Fruit fly (Drosophila melanogaster) whole organism, embryonic: ENCODE data around the gene Scox.
A peak's percentile ranks its signal among the peaks of the same experiment; 100 is the strongest.

Source experiments
- ATbp ChIP-seq: fragments of 200-800 bp; sonication (Bioruptor generic); optimal IDR thresholded peaks from 2 replicates; lab custom pipeline; 2017; ENCODE audit warnings: missing biosample characterization, mild to moderate bottlenecking, missing genetic modification characterization, missing genetic modification reagents
- Ada2b ChIP-seq: fragments of 200-800 bp; sonication (Bioruptor generic); IDR thresholded peaks from 2 replicates; pipeline ENCODE4 v1.3.6; 2022; ENCODE audit warnings: missing biosample characterization, missing genetic modification characterization
- CG11398 ChIP-seq: fragments of 200-800 bp; sonication (Bioruptor generic); optimal IDR thresholded peaks from 2 replicates; lab custom pipeline; 2016; ENCODE audit warnings: missing biosample characterization, missing genetic modification characterization
- CG11504 ChIP-seq: fragments of 200-800 bp; sonication (Bioruptor generic); optimal IDR thresholded peaks from 3 replicates; lab custom pipeline; 2019; ENCODE audit warnings: missing biosample characterization, mild to moderate bottlenecking, missing genetic modification characterization, moderate library complexity
- CG12104 ChIP-seq: fragments of 200-800 bp; sonication (Bioruptor generic); optimal IDR thresholded peaks from 3 replicates; lab custom pipeline; 2016; ENCODE audit warnings: missing biosample characterization, missing genetic modification characterization
- CG15696 ChIP-seq: fragments of 200-800 bp; sonication (Bioruptor generic); optimal IDR thresholded peaks from 2 replicates; lab custom pipeline; 2019; ENCODE audit warnings: missing biosample characterization, mild to moderate bottlenecking, missing genetic modification characterization, moderate library complexity
- CG16813 ChIP-seq: fragments of 200-800 bp; sonication (Bioruptor generic); IDR thresholded peaks from 3 replicates; pipeline ENCODE4 v1.3.6; 2022; ENCODE audit warnings: missing biosample characterization, missing genetic modification characterization; ENCODE audit not compliant: partially characterized antibody
- CG17361 ChIP-seq: fragments of 200-800 bp; sonication (Bioruptor generic); IDR thresholded peaks from 3 replicates; pipeline ENCODE4 v1.3.6; 2022; ENCODE audit warnings: missing biosample characterization, missing genetic modification characterization
- CG18262 ChIP-seq: fragments of 200-800 bp; optimal IDR thresholded peaks from 3 replicates; lab custom pipeline; 2019; ENCODE audit warnings: missing biosample characterization, mild to moderate bottlenecking, missing genetic modification characterization, moderate library complexity
- CG32532 ChIP-seq: fragments of 200-800 bp; sonication (Bioruptor generic); IDR thresholded peaks from 2 replicates; pipeline ENCODE4 v1.3.6; 2022; ENCODE audit warnings: missing biosample characterization, missing genetic modification characterization
- CG3847 ChIP-seq: fragments of 200-800 bp; sonication (Bioruptor generic); IDR thresholded peaks from 2 replicates; pipeline ENCODE4 v1.3.6; 2022; ENCODE audit warnings: missing biosample characterization, missing genetic modification characterization
- CG3995 ChIP-seq: fragments of 200-800 bp; sonication (Bioruptor generic); optimal IDR thresholded peaks from 3 replicates; lab custom pipeline; 2016; ENCODE audit warnings: missing biosample characterization, missing genetic modification characterization
- CG4820 ChIP-seq: fragments of 200-800 bp; sonication (Bioruptor generic); optimal IDR thresholded peaks from 3 replicates; lab custom pipeline; 2016; ENCODE audit warnings: missing biosample characterization, missing genetic modification characterization
- CG6683 ChIP-seq: fragments of 200-800 bp; sonication (Bioruptor generic); optimal IDR thresholded peaks from 2 replicates; lab custom pipeline; 2017; ENCODE audit warnings: missing biosample characterization, mild to moderate bottlenecking, missing genetic modification characterization, missing genetic modification reagents
- CG7372 ChIP-seq: fragments of 200-800 bp; sonication (Bioruptor generic); IDR thresholded peaks from 2 replicates; pipeline ENCODE4 v1.3.6; 2022; ENCODE audit warnings: missing biosample characterization, missing genetic modification characterization
- CG8388 ChIP-seq: fragments of 200-800 bp; sonication (Bioruptor generic); optimal IDR thresholded peaks from 2 replicates; lab custom pipeline; 2019; ENCODE audit warnings: missing biosample characterization, mild to moderate bottlenecking, missing genetic modification characterization, moderate library complexity
- CG8944 ChIP-seq: fragments of 200-800 bp; sonication (Bioruptor generic); optimal IDR thresholded peaks from 3 replicates; lab custom pipeline; 2016; ENCODE audit warnings: missing biosample characterization, missing genetic modification characterization
- Drgx ChIP-seq: fragments of 200-800 bp; sonication (Bioruptor generic); IDR thresholded peaks from 2 replicates; pipeline ENCODE4 v1.3.6; 2022; ENCODE audit warnings: missing biosample characterization, missing genetic modification characterization
- Fer1 ChIP-seq: fragments of 200-800 bp; sonication (Bioruptor generic); optimal IDR thresholded peaks from 2 replicates; lab custom pipeline; 2017; ENCODE audit warnings: missing biosample characterization, mild to moderate bottlenecking, missing genetic modification characterization
- HLH54F ChIP-seq: fragments of 200-800 bp; sonication (Bioruptor generic); optimal IDR thresholded peaks from 3 replicates; lab custom pipeline; 2016; ENCODE audit warnings: missing biosample characterization, missing genetic modification characterization
- HmgZ ChIP-seq: fragments of 200-800 bp; sonication (Bioruptor generic); optimal IDR thresholded peaks from 2 replicates; lab custom pipeline; 2018; ENCODE audit warnings: missing biosample characterization, mild to moderate bottlenecking, missing genetic modification characterization
- Neu2 ChIP-seq: fragments of 200-800 bp; sonication (Bioruptor generic); optimal IDR thresholded peaks from 3 replicates; lab custom pipeline; 2016; ENCODE audit warnings: missing biosample characterization, missing genetic modification characterization, borderline replicate concordance
- Optix ChIP-seq: fragments of 200-800 bp; sonication (Bioruptor generic); IDR thresholded peaks from 3 replicates; pipeline ENCODE4 v1.3.6; 2022; ENCODE audit warnings: missing biosample characterization, missing genetic modification characterization
- Pdp1 ChIP-seq, 2 experiments: fragments of 200-800 bp; sonication (Bioruptor generic); optimal IDR thresholded peaks; 3 replicates each; lab custom pipeline; 2016; ENCODE audit warnings: missing biosample characterization in 2 of 2, missing genetic modification characterization in 2 of 2, mild to moderate bottlenecking in 1 of 2, moderate library complexity in 1 of 2
- Ssrp ChIP-seq: fragments of 200-800 bp; sonication (Bioruptor generic); optimal IDR thresholded peaks from 2 replicates; lab custom pipeline; 2018; ENCODE audit warnings: missing biosample characterization, mild to moderate bottlenecking, missing genetic modification characterization, moderate library complexity
- Stat92E ChIP-seq, 3 experiments: fragments of >200 bp in 2 of 3; fragments of 200-800 bp in 1 of 3; sonication (Bioruptor generic) in 1 of 3; optimal IDR thresholded peaks; 2 replicates each; lab custom pipeline; 2017 to 2019; ENCODE audit warnings: missing biosample characterization in 3 of 3, missing genetic modification characterization in 3 of 3, mild to moderate bottlenecking in 1 of 3, moderate library complexity in 1 of 3
- ap ChIP-seq: fragments of 200-800 bp; sonication (Bioruptor generic); IDR thresholded peaks from 2 replicates; pipeline ENCODE4 v1.3.6; 2022; ENCODE audit warnings: missing biosample characterization, missing genetic modification characterization
- ash1 ChIP-seq: fragments of 200-800 bp; sonication (Bioruptor generic); optimal IDR thresholded peaks from 2 replicates; lab custom pipeline; 2018; ENCODE audit warnings: missing biosample characterization, mild to moderate bottlenecking, missing genetic modification characterization
- cad ChIP-seq: fragments of >200 bp; optimal IDR thresholded peaks from 2 replicates; lab custom pipeline; 2017; ENCODE audit warnings: missing biosample characterization, missing genetic modification characterization
- cg ChIP-seq: fragments of 200-800 bp; sonication (Bioruptor generic); optimal IDR thresholded peaks from 3 replicates; lab custom pipeline; 2019; ENCODE audit warnings: missing biosample characterization, mild to moderate bottlenecking, missing genetic modification characterization, moderate library complexity
- dati ChIP-seq: fragments of 200-800 bp; sonication (Bioruptor generic); IDR thresholded peaks from 2 replicates; pipeline ENCODE4 v1.3.6; 2022; ENCODE audit warnings: missing biosample characterization, missing genetic modification characterization
- dm ChIP-seq: fragments of 200-800 bp; sonication (Bioruptor generic); optimal IDR thresholded peaks from 3 replicates; lab custom pipeline; 2016; ENCODE audit warnings: missing biosample characterization, missing genetic modification characterization
- dmrt11E ChIP-seq: fragments of 200-800 bp; sonication (Bioruptor generic); optimal IDR thresholded peaks from 3 replicates; lab custom pipeline; 2018; ENCODE audit warnings: missing biosample characterization, mild to moderate bottlenecking, missing genetic modification characterization, moderate library complexity
- fd3F ChIP-seq: fragments of 200-800 bp; sonication (Bioruptor generic); optimal IDR thresholded peaks from 2 replicates; lab custom pipeline; 2018; ENCODE audit warnings: missing biosample characterization, mild to moderate bottlenecking, missing genetic modification characterization, moderate library complexity
- fru ChIP-seq: fragments of >200 bp; optimal IDR thresholded peaks from 2 replicates; lab custom pipeline; 2017
- gcm ChIP-seq: fragments of 200-800 bp; sonication (Bioruptor generic); optimal IDR thresholded peaks from 2 replicates; lab custom pipeline; 2019; ENCODE audit warnings: missing biosample characterization, mild to moderate bottlenecking, missing genetic modification characterization, moderate library complexity
- gcm2 ChIP-seq: fragments of 200-800 bp; sonication (Bioruptor generic); optimal IDR thresholded peaks from 2 replicates; lab custom pipeline; 2016; ENCODE audit warnings: missing biosample characterization, missing genetic modification characterization
- grn ChIP-seq: fragments of 200-800 bp; sonication (Bioruptor generic); optimal IDR thresholded peaks from 3 replicates; lab custom pipeline; 2017; ENCODE audit warnings: missing biosample characterization, missing genetic modification characterization
- ken ChIP-seq: fragments of 200-800 bp; sonication (Bioruptor generic); IDR thresholded peaks from 3 replicates; pipeline ENCODE4 v1.3.6; 2022; ENCODE audit warnings: missing biosample characterization, missing genetic modification characterization
- onecut ChIP-seq: fragments of 200-800 bp; sonication (Bioruptor generic); IDR thresholded peaks from 2 replicates; pipeline ENCODE4 v1.3.6; 2022; ENCODE audit warnings: missing biosample characterization, missing genetic modification characterization
- psq ChIP-seq: fragments of 200-800 bp; sonication (Bioruptor generic); optimal IDR thresholded peaks from 2 replicates; lab custom pipeline; 2017; ENCODE audit warnings: missing biosample characterization, missing genetic modification characterization
- rib ChIP-seq: fragments of 200-800 bp; sonication (Bioruptor generic); IDR thresholded peaks from 2 replicates; pipeline ENCODE4 v1.3.6; 2022; ENCODE audit warnings: missing biosample characterization, missing genetic modification characterization
- sc ChIP-seq, 3 experiments: fragments of >200 bp in 2 of 3; fragments of 200-800 bp in 1 of 3; sonication (Bioruptor generic) in 1 of 3; optimal IDR thresholded peaks; 2 replicates in 2 of 3; 3 replicates in 1 of 3; lab custom pipeline; 2017; ENCODE audit warnings: mild to moderate bottlenecking in 1 of 3, missing biosample characterization in 1 of 3, missing genetic modification characterization in 1 of 3, missing genetic modification reagents in 1 of 3
- sens-2 ChIP-seq: fragments of 200-800 bp; sonication (Bioruptor generic); IDR thresholded peaks from 2 replicates; pipeline ENCODE4 v1.3.6; 2022; ENCODE audit warnings: missing biosample characterization, missing genetic modification characterization
- shn ChIP-seq: fragments of 200-800 bp; sonication (Bioruptor generic); optimal IDR thresholded peaks from 3 replicates; lab custom pipeline; 2016; ENCODE audit warnings: missing biosample characterization, missing genetic modification characterization
- sug ChIP-seq: fragments of 200-800 bp; optimal IDR thresholded peaks from 2 replicates; lab custom pipeline; 2019; ENCODE audit warnings: missing biosample characterization, mild to moderate bottlenecking, missing genetic modification characterization, moderate library complexity
- tin ChIP-seq: fragments of 200-800 bp; sonication (Bioruptor generic); optimal IDR thresholded peaks from 3 replicates; lab custom pipeline; 2016; ENCODE audit warnings: missing biosample characterization, missing genetic modification characterization
- unpg ChIP-seq: fragments of 200-800 bp; sonication (Bioruptor generic); optimal IDR thresholded peaks from 3 replicates; lab custom pipeline; 2018; ENCODE audit warnings: missing biosample characterization, mild to moderate bottlenecking, missing genetic modification characterization, moderate library complexity
- zfh1 ChIP-seq: fragments of 200-800 bp; sonication (Bioruptor generic); IDR thresholded peaks from 3 replicates; pipeline ENCODE4 v1.3.6; 2022; ENCODE audit warnings: missing biosample characterization, missing genetic modification characterization
- zfh2 ChIP-seq: fragments of 200-800 bp; sonication (Bioruptor generic); optimal IDR thresholded peaks from 2 replicates; lab custom pipeline; 2016; ENCODE audit warnings: missing biosample characterization, missing genetic modification characterization

Scox gene

dm6 chr2L:5010784-5011260 is 42.1 kb upstream of the Scox start, which contains the start of the genes CG31917, Tfb5 and SelT (continued):
- TF ChIP-seq rib (GFP tag; lab: Robert Waterston, UW) (no peak), zfh1 (GFP tag; lab: Robert Waterston, UW) (peak; percentile 59; the same call in 1 of the 3 replicates), tin (GFP tag; lab: Kevin White, UChicago) (peak; percentile 51), CG3847 (GFP tag; lab: Robert Waterston, UW) (peak; percentile 58), cad (GFP tag; lab: Kevin White, UChicago) (no peak), sens-2 (GFP tag; lab: Robert Waterston, UW) (no peak), grn (GFP tag; lab: Kevin White, UChicago) (no peak), CG15696 (tag; lab: Kevin White, UChicago) (peak; percentile 50), dm (peak; percentile 62), CG16813 (peak; percentile 81), Drgx (no peak), shn (peak; percentile 49), CG4820 (GFP tag; lab: Kevin White, UChicago) (peak; percentile 24), sc (optimal IDR thresholded peaks at IDR 0.05; lab: Kevin White, UChicago) (no peak), sc (GFP tag; optimal IDR thresholded peaks at IDR 0.05; lab: Kevin White, UChicago) (no peak), ATbp (no peak), unpg (GFP tag; lab: Kevin White, UChicago) (peak; percentile 68), HmgZ (tag; lab: Kevin White, UChicago) (peak; percentile 76), CG3995 (peak; percentile 52), CG8944 (peak; percentile 36), zfh2 (GFP tag; lab: Kevin White, UChicago) (peak; percentile 64), Stat92E (GFP tag; optimal IDR thresholded peaks at IDR 0.05; lab: Kevin White, UChicago) (peak in 1 of 3 experiments; percentile 59), gcm2 (GFP tag; lab: Kevin White, UChicago) (no peak), cg (no peak), dmrt11E (tag; lab: Kevin White, UChicago) (peak; percentile 52), CG11504 (peak; percentile 65), ap (no peak), Neu2 (GFP tag; lab: Kevin White, UChicago) (no peak), CG12104 (GFP tag; lab: Kevin White, UChicago) (peak; percentile 40), Pdp1 (GFP tag; optimal IDR thresholded peaks at IDR 0.05; lab: Kevin White, UChicago) (peak; percentile 52 to 54), CG17361 (GFP tag; lab: Robert Waterston, UW) (no peak; the same call in 1 of the 3 replicates), Fer1 (GFP tag; lab: Kevin White, UChicago) (no peak), ken (GFP tag; lab: Robert Waterston, UW) (no peak), CG8388 (GFP tag; lab: Kevin White, UChicago) (peak; percentile 35), CG11398 (GFP tag; lab: Kevin White, UChicago) (no peak), onecut (GFP tag; lab: Robert Waterston, UW) (peak; percentile 57; the same call in 1 of the 2 replicates), Ada2b (peak; percentile 46; the same call in 1 of the 2 replicates), CG18262 (tag; lab: Kevin White, UChicago) (no peak), fru (lab: Kevin White, UChicago) (no peak), Ssrp (tag; lab: Kevin White, UChicago) (peak; percentile 45), dati (no peak), CG7372 (GFP tag; lab: Robert Waterston, UW) (0 out of 2 replicates have a peak, but pooled peaks have one; percentile 21), CG6683 (GFP tag; lab: Kevin White, UChicago) (no peak), psq (no peak), ash1 (GFP tag; lab: Kevin White, UChicago) (no peak), HLH54F (GFP tag; lab: Kevin White, UChicago) (peak; percentile 59), CG32532 (GFP tag; lab: Robert Waterston, UW) (peak; percentile 50; the same call in 1 of the 2 replicates), gcm (GFP tag; lab: Kevin White, UChicago) (peak; percentile 61), fd3F (peak; percentile 54), Optix (GFP tag; lab: Robert Waterston, UW) (no peak), sug (tag; lab: Kevin White, UChicago) (no peak)
